Worm (Caenorhabditis elegans) whole organism, L4/young adult: ENCODE measurements around the gene rpn-6.2.

Source experiments
- dao-5 ChIP-seq: sonication (generic microtip); optimal IDR thresholded peaks from 2 replicates; lab custom pipeline; 2016; ENCODE audit warnings: missing genotype, missing genetic modification characterization, moderate library complexity, missing compliant biosample characterization
- him-1 ChIP-seq: sonication (generic microtip); optimal IDR thresholded peaks from 2 replicates; lab custom pipeline; 2016; ENCODE audit warnings: missing genotype, missing genetic modification reagents, missing genetic modification characterization, missing compliant biosample characterization

DNA sequence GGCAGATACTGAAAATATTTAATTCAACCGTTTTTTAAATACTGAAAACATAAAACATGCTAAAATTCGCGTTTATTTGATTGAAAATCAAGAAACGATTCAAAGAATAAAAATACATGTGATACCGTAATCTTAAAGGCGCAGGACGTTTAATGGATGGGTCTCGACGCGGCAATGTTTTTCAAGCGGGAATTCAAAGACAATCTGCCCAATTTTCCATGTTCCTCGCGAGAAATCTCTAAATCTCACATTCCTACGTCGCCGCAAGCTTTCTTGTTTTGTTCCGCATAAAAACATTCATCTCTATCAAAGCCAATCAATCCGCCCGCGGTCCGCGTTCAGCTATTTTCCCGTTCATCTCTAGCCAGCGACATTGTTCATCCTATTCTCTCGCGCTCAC is 308 bp downstream of the rpn-6.2 start:
- no peak for TF ChIP-seq him-1 (tag; lab: Kevin White, UChicago)
- TF ChIP-seq dao-5 (tag; lab: Kevin White, UChicago), result no peak
